Fruit fly (Drosophila melanogaster) whole organism, embryonic: ENCODE data around the gene Polr1C.

Source experiments
- Abd-B ChIP-seq: fragments of 200-800 bp; sonication (Bioruptor generic); optimal IDR thresholded peaks from 2 replicates; lab custom pipeline; 2018; ENCODE audit warnings: missing biosample characterization, mild to moderate bottlenecking, missing genetic modification characterization, moderate library complexity
- Adf1 ChIP-seq: fragments of 200-800 bp; sonication (Bioruptor generic); IDR thresholded peaks from 2 replicates; pipeline ENCODE4 v1.3.6; 2022; ENCODE audit warnings: missing biosample characterization, missing genetic modification characterization
- Atf-2 ChIP-seq: fragments of 200-800 bp; sonication (Bioruptor generic); optimal IDR thresholded peaks from 2 replicates; lab custom pipeline; 2016; ENCODE audit warnings: missing biosample characterization, missing genetic modification characterization
- Blimp-1 ChIP-seq: fragments of 200-800 bp; sonication (Bioruptor generic); optimal IDR thresholded peaks from 3 replicates; lab custom pipeline; 2018; ENCODE audit warnings: missing biosample characterization, missing genetic modification characterization, mild to moderate bottlenecking, moderate library complexity, missing genetic modification reagents
- Bteb2 ChIP-seq: fragments of 200-800 bp; sonication (Bioruptor generic); optimal IDR thresholded peaks from 2 replicates; lab custom pipeline; 2016; ENCODE audit warnings: missing biosample characterization, missing genetic modification characterization
- CG10274 ChIP-seq: fragments of 200-800 bp; sonication (Bioruptor generic); optimal IDR thresholded peaks from 3 replicates; lab custom pipeline; 2017; ENCODE audit warnings: missing biosample characterization, mild to moderate bottlenecking, missing genetic modification characterization
- CG10979 ChIP-seq: fragments of 200-800 bp; sonication (Bioruptor generic); optimal IDR thresholded peaks from 2 replicates; lab custom pipeline; 2018; ENCODE audit warnings: missing biosample characterization, mild to moderate bottlenecking, missing genetic modification characterization, moderate library complexity
- CG13296 ChIP-seq: fragments of 200-800 bp; sonication (Bioruptor generic); optimal IDR thresholded peaks from 3 replicates; lab custom pipeline; 2018; ENCODE audit warnings: missing biosample characterization, mild to moderate bottlenecking, missing genetic modification characterization
- CG13624 ChIP-seq: fragments of 200-800 bp; sonication (Bioruptor generic); optimal IDR thresholded peaks from 2 replicates; lab custom pipeline; 2016; ENCODE audit warnings: missing biosample characterization, missing genetic modification characterization
- CG14050 ChIP-seq: fragments of 200-800 bp; sonication (Bioruptor generic); IDR thresholded peaks from 3 replicates; pipeline ENCODE4 v1.3.6; 2022; ENCODE audit warnings: missing biosample characterization, missing genetic modification characterization
- CG15601 ChIP-seq: fragments of 200-800 bp; sonication (Bioruptor generic); optimal IDR thresholded peaks from 3 replicates; lab custom pipeline; 2019; ENCODE audit warnings: missing biosample characterization, mild to moderate bottlenecking, missing genetic modification characterization, moderate library complexity
- CG1603 ChIP-seq: fragments of 200-800 bp; sonication (Bioruptor generic); optimal IDR thresholded peaks from 2 replicates; lab custom pipeline; 2019; ENCODE audit warnings: missing biosample characterization, mild to moderate bottlenecking, missing genetic modification characterization, moderate library complexity
- CG16813 ChIP-seq: fragments of 200-800 bp; sonication (Bioruptor generic); IDR thresholded peaks from 3 replicates; pipeline ENCODE4 v1.3.6; 2022; ENCODE audit warnings: missing biosample characterization, missing genetic modification characterization; ENCODE audit not compliant: partially characterized antibody
- CG16863 ChIP-seq: fragments of 200-800 bp; sonication (Bioruptor generic); optimal IDR thresholded peaks from 3 replicates; lab custom pipeline; 2016; ENCODE audit warnings: missing biosample characterization, missing genetic modification characterization
- CG17385 ChIP-seq: fragments of 200-800 bp; sonication (Bioruptor generic); optimal IDR thresholded peaks from 3 replicates; lab custom pipeline; 2018; ENCODE audit warnings: missing biosample characterization, mild to moderate bottlenecking, missing genetic modification characterization
- CG17612 ChIP-seq: fragments of 200-800 bp; sonication (Bioruptor generic); IDR thresholded peaks from 2 replicates; pipeline ENCODE4 v1.3.6; 2022; ENCODE audit warnings: missing biosample characterization, missing genetic modification characterization
- CG18262 ChIP-seq: fragments of 200-800 bp; optimal IDR thresholded peaks from 3 replicates; lab custom pipeline; 2019; ENCODE audit warnings: missing biosample characterization, mild to moderate bottlenecking, missing genetic modification characterization, moderate library complexity
- CG1832 ChIP-seq: fragments of 200-800 bp; sonication (Bioruptor generic); optimal IDR thresholded peaks from 2 replicates; lab custom pipeline; 2017; ENCODE audit warnings: missing biosample characterization, mild to moderate bottlenecking, missing genetic modification characterization, inconsistent platforms
- CG2129 ChIP-seq: fragments of 200-800 bp; sonication (Bioruptor generic); IDR thresholded peaks from 2 replicates; pipeline ENCODE4 v1.3.6; 2022; ENCODE audit warnings: missing biosample characterization, missing genetic modification characterization; ENCODE audit not compliant: partially characterized antibody
- CG32767 ChIP-seq: fragments of 200-800 bp; sonication (Bioruptor generic); IDR thresholded peaks from 2 replicates; pipeline ENCODE4 v1.3.6; 2022; ENCODE audit warnings: missing biosample characterization, missing genetic modification characterization
- CG4820 ChIP-seq: fragments of 200-800 bp; sonication (Bioruptor generic); optimal IDR thresholded peaks from 3 replicates; lab custom pipeline; 2016; ENCODE audit warnings: missing biosample characterization, missing genetic modification characterization
- CG7839 ChIP-seq: fragments of 200-800 bp; sonication (Bioruptor generic); optimal IDR thresholded peaks from 3 replicates; lab custom pipeline; 2018; ENCODE audit warnings: missing biosample characterization, mild to moderate bottlenecking, missing genetic modification characterization, moderate library complexity
- Dbx ChIP-seq: fragments of 200-800 bp; sonication (Bioruptor generic); IDR thresholded peaks from 3 replicates; pipeline ENCODE4 v1.3.6; 2022; ENCODE audit warnings: missing biosample characterization, missing genetic modification characterization
- Doc3 ChIP-seq: fragments of 200-800 bp; sonication (Bioruptor generic); IDR thresholded peaks from 3 replicates; pipeline ENCODE4 v1.3.6; 2022; ENCODE audit warnings: missing biosample characterization, missing genetic modification characterization; ENCODE audit not compliant: partially characterized antibody
- Dref ChIP-seq: fragments of 200-800 bp; sonication (Bioruptor generic); IDR thresholded peaks from 2 replicates; pipeline ENCODE4 v1.3.6; 2022; ENCODE audit warnings: missing biosample characterization, missing genetic modification characterization
- E2f2 ChIP-seq: fragments of 200-800 bp; sonication (Bioruptor generic); IDR thresholded peaks from 2 replicates; pipeline ENCODE4 v1.3.6; 2022; ENCODE audit warnings: missing biosample characterization, missing genetic modification characterization
- Eip74EF ChIP-seq, 2 experiments: fragments of 200-800 bp in 1 of 2; fragments of >200 bp in 1 of 2; sonication (Bioruptor generic) in 1 of 2; optimal IDR thresholded peaks; 2 replicates each; lab custom pipeline; 2017 to 2019; ENCODE audit warnings: missing biosample characterization in 2 of 2, missing genetic modification characterization in 2 of 2, mild to moderate bottlenecking in 1 of 2, moderate library complexity in 1 of 2
- Elba2 ChIP-seq: fragments of 200-800 bp; sonication (Bioruptor generic); optimal IDR thresholded peaks from 3 replicates; lab custom pipeline; 2016; ENCODE audit warnings: missing biosample characterization, missing genetic modification characterization
- Hr3 ChIP-seq: fragments of 200-800 bp; sonication (Bioruptor generic); optimal IDR thresholded peaks from 3 replicates; lab custom pipeline; 2016; ENCODE audit warnings: missing biosample characterization, missing genetic modification characterization
- Jarid2 ChIP-seq: fragments of 200-800 bp; sonication (Bioruptor generic); optimal IDR thresholded peaks from 3 replicates; lab custom pipeline; 2017; ENCODE audit warnings: mild to moderate bottlenecking, missing biosample characterization, missing genetic modification reagents, missing genetic modification characterization
- Max ChIP-seq: fragments of 200-800 bp; sonication (Bioruptor generic); optimal IDR thresholded peaks from 2 replicates; lab custom pipeline; 2016; ENCODE audit warnings: missing biosample characterization, mild to moderate bottlenecking, missing genetic modification characterization
- Myb ChIP-seq: fragments of 200-800 bp; sonication (Bioruptor generic); optimal IDR thresholded peaks from 2 replicates; lab custom pipeline; 2016; ENCODE audit warnings: missing biosample characterization, missing genetic modification characterization
- PHDP ChIP-seq: fragments of 200-800 bp; sonication (Bioruptor generic); optimal IDR thresholded peaks from 3 replicates; lab custom pipeline; 2018; ENCODE audit warnings: missing biosample characterization, mild to moderate bottlenecking, missing genetic modification characterization, moderate library complexity
- Sry-β ChIP-seq: fragments of 200-800 bp; sonication (Bioruptor generic); optimal IDR thresholded peaks from 2 replicates; lab custom pipeline; 2018; ENCODE audit warnings: missing biosample characterization, mild to moderate bottlenecking, missing genetic modification characterization, moderate library complexity
- Xrp1 ChIP-seq: fragments of 200-800 bp; sonication (Bioruptor generic); IDR thresholded peaks from 2 replicates; pipeline ENCODE4 v1.3.6; 2022; ENCODE audit warnings: missing biosample characterization, missing genetic modification characterization
- amos ChIP-seq: fragments of 200-800 bp; sonication (Bioruptor generic); IDR thresholded peaks from 2 replicates; pipeline ENCODE4 v1.3.6; 2022; ENCODE audit warnings: missing biosample characterization, missing genetic modification characterization; ENCODE audit not compliant: partially characterized antibody
- cad ChIP-seq: fragments of >200 bp; optimal IDR thresholded peaks from 2 replicates; lab custom pipeline; 2017; ENCODE audit warnings: missing biosample characterization, missing genetic modification characterization
- exex ChIP-seq: fragments of 200-800 bp; sonication (Bioruptor generic); optimal IDR thresholded peaks from 4 replicates; lab custom pipeline; 2018; ENCODE audit warnings: missing biosample characterization, mild to moderate bottlenecking, missing genetic modification characterization, moderate library complexity
- fd3F ChIP-seq: fragments of 200-800 bp; sonication (Bioruptor generic); optimal IDR thresholded peaks from 2 replicates; lab custom pipeline; 2018; ENCODE audit warnings: missing biosample characterization, mild to moderate bottlenecking, missing genetic modification characterization, moderate library complexity
- gro ChIP-seq: fragments of 200-800 bp; sonication (Bioruptor generic); optimal IDR thresholded peaks from 2 replicates; lab custom pipeline; 2016; ENCODE audit warnings: missing biosample characterization, missing genetic modification characterization
- gt ChIP-seq: fragments of 200-800 bp; sonication (Bioruptor generic); IDR thresholded peaks from 2 replicates; pipeline ENCODE4 v1.3.6; 2022; ENCODE audit warnings: missing biosample characterization, missing genetic modification characterization
- ken ChIP-seq: fragments of 200-800 bp; sonication (Bioruptor generic); IDR thresholded peaks from 3 replicates; pipeline ENCODE4 v1.3.6; 2022; ENCODE audit warnings: missing biosample characterization, missing genetic modification characterization
- lbe ChIP-seq: fragments of 200-800 bp; sonication (Bioruptor generic); optimal IDR thresholded peaks from 2 replicates; lab custom pipeline; 2016; ENCODE audit warnings: missing biosample characterization, mild to moderate bottlenecking, missing genetic modification characterization
- lmd ChIP-seq: fragments of 200-800 bp; sonication (Bioruptor generic); IDR thresholded peaks from 2 replicates; pipeline ENCODE4 v1.3.6; 2022; ENCODE audit warnings: missing biosample characterization, missing genetic modification characterization
- odd ChIP-seq: fragments of 200-800 bp; sonication (Bioruptor generic); optimal IDR thresholded peaks from 2 replicates; lab custom pipeline; 2017; ENCODE audit warnings: missing biosample characterization, mild to moderate bottlenecking, missing genetic modification characterization
- p53 ChIP-seq: fragments of 200-800 bp; sonication (Bioruptor generic); optimal IDR thresholded peaks from 2 replicates; lab custom pipeline; 2016; ENCODE audit warnings: missing biosample characterization, missing genetic modification characterization
- peb ChIP-seq: fragments of 200-800 bp; sonication (Bioruptor generic); IDR thresholded peaks from 2 replicates; pipeline ENCODE4 v1.3.6; 2022; ENCODE audit warnings: missing biosample characterization, missing genetic modification characterization
- row ChIP-seq: fragments of 200-800 bp; sonication (Bioruptor generic); IDR thresholded peaks from 3 replicates; pipeline ENCODE4 v1.3.6; 2022; ENCODE audit warnings: missing biosample characterization, missing genetic modification characterization
- trh ChIP-seq: fragments of 200-800 bp; sonication (Bioruptor generic); optimal IDR thresholded peaks from 2 replicates; lab custom pipeline; 2016; ENCODE audit warnings: missing biosample characterization, missing genetic modification characterization
- twi ChIP-seq: fragments of 200-800 bp; optimal IDR thresholded peaks from 2 replicates; lab custom pipeline; 2019; ENCODE audit warnings: missing biosample characterization, mild to moderate bottlenecking, missing genetic modification characterization, moderate library complexity

The Polr1C gene

DNA sequence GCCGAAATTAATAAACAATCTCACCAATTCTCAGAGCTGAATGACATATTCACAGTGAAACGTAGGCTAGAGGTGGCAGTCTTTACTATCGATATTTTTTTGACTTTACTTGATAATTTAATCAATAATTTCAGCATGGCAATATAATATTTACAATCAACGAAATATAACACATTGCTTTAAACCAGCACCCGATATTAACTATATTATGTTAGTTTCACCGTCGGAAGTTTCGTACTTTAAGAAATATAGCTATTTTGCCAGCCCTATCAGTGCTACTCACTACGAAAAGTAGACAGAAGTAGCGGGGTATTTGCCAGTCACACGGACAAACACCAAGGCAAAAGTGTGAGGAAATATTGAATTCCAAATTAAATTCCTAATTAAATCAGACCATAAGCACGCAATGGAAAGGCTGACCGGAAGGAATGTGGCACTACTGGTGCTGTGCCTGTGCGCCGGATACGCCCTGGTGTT is 42.0 kb downstream of the Polr1C start, which contains the start of the genes CG31917, Tfb5 and SelT (continued):
- TF ChIP-seq CG17385 (GFP tag; lab: Kevin White, UChicago) (peak; percentile 20), Hr3 (GFP tag; lab: Kevin White, UChicago) (peak; percentile 53), CG10274 (GFP tag; lab: Kevin White, UChicago) (no peak), CG7839 (tag; lab: Kevin White, UChicago) (peak; percentile 59), CG18262 (no peak), Elba2 (GFP tag; lab: Kevin White, UChicago) (no peak), E2f2 (GFP tag; lab: Robert Waterston, UW) (0 out of 2 replicates have a peak, but pooled peaks have one; percentile 11), CG1832 (GFP tag; lab: Kevin White, UChicago) (no peak), lmd (GFP tag; lab: Robert Waterston, UW) (0 out of 2 replicates have a peak, but pooled peaks have one; percentile 16), CG32767 (no peak), CG1603 (peak; percentile 75), lbe (GFP tag; lab: Kevin White, UChicago) (peak; percentile 48), CG4820 (peak; percentile 24), ken (no peak), Doc3 (GFP tag; lab: Robert Waterston, UW) (peak; percentile 83), Xrp1 (GFP tag; lab: Robert Waterston, UW) (peak; percentile 43; the same call in 1 of the 2 replicates), CG16863 (peak; percentile 57), Eip74EF (GFP tag; optimal IDR thresholded peaks at IDR 0.05; lab: Kevin White, UChicago) (peak in 1 of 2 experiments; percentile 4), trh (GFP tag; lab: Kevin White, UChicago) (no peak), twi (tag; lab: Kevin White, UChicago) (peak; percentile 50), Jarid2 (no peak), odd (GFP tag; lab: Kevin White, UChicago) (no peak), gro (GFP tag; lab: Kevin White, UChicago) (peak; percentile 45), CG14050 (GFP tag; lab: Robert Waterston, UW) (no peak), Dref (GFP tag; lab: Robert Waterston, UW) (peak; percentile 59), CG16813 (peak; percentile 81), Adf1 (0 out of 2 replicates have a peak, but pooled peaks have one; percentile 31), Sry-β (GFP tag; lab: Kevin White, UChicago) (peak; percentile 96), row (GFP tag; lab: Robert Waterston, UW) (peak; percentile 95), Atf-2 (GFP tag; lab: Kevin White, UChicago) (peak; percentile 30), Myb (GFP tag; lab: Kevin White, UChicago) (peak; percentile 14), CG2129 (GFP tag; lab: Robert Waterston, UW) (peak; percentile 60), Dbx (GFP tag; lab: Robert Waterston, UW) (0 out of 3 replicates have a peak, but pooled peaks have one; percentile 11), p53 (no peak), CG13624 (GFP tag; lab: Kevin White, UChicago) (peak; percentile 82), amos (peak; percentile 64), Abd-B (GFP tag; lab: Kevin White, UChicago) (peak; percentile 46), peb (no peak), CG10979 (tag; lab: Kevin White, UChicago) (peak; percentile 39), fd3F (GFP tag; lab: Kevin White, UChicago) (peak; percentile 54), exex (tag; lab: Kevin White, UChicago) (no peak), cad (GFP tag; lab: Kevin White, UChicago) (no peak), Bteb2 (GFP tag; lab: Kevin White, UChicago) (peak; percentile 36), PHDP (peak; percentile 68), CG17612 (GFP tag; lab: Robert Waterston, UW) (no peak), CG13296 (no peak), Max (GFP tag; lab: Kevin White, UChicago) (peak; percentile 59), Blimp-1 (GFP tag; lab: Kevin White, UChicago) (no peak), gt (no peak), CG15601 (tag; lab: Kevin White, UChicago) (peak; percentile 58)
